Worm (Caenorhabditis elegans) whole organism, L1 larva: ENCODE results near the gene kmo-2.
"Not testable (repeated sequence)": the region's sequence is repeated elsewhere in the genome, so short reads cannot be mapped to it uniquely, and the experiment has no call there.

Source experiments
- aha-1 ChIP-seq: fragments of 150-350 bp; optimal IDR thresholded peaks from 2 replicates; lab custom pipeline; 2014; ENCODE audit warnings: missing biosample characterization, missing genetic modification characterization
- dpl-1 ChIP-seq, 3 experiments: fragments of 150-350 bp in 2 of 3; sonication (generic microtip) in 1 of 3; optimal IDR thresholded peaks; 2 replicates each; lab custom pipeline; 2014 to 2017; ENCODE audit warnings: missing biosample characterization in 3 of 3, missing genetic modification characterization in 3 of 3, missing genetic modification reagents in 3 of 3
- efl-1 ChIP-seq, 4 experiments: fragments of 150-350 bp; optimal IDR thresholded peaks in 3 of 4; peaks in 1 of 4; 1 replicate in 1 of 4; 2 replicates in 3 of 4; lab custom pipeline; 2014; ENCODE audit warnings: missing biosample characterization in 2 of 4, missing genetic modification characterization in 2 of 4, missing genetic modification reagents in 2 of 4
- hlh-4 ChIP-seq: sonication (generic microtip); optimal IDR thresholded peaks from 2 replicates; lab custom pipeline; 2016; ENCODE audit warnings: mild to moderate bottlenecking, missing genetic modification characterization, missing compliant biosample characterization
- jun-1 ChIP-seq: fragments of 150-350 bp; optimal IDR thresholded peaks from 2 replicates; lab custom pipeline; 2014; ENCODE audit warnings: missing biosample characterization, missing genetic modification reagents, missing genetic modification characterization
- lin-35 ChIP-seq, 2 experiments: fragments of 150-350 bp; optimal IDR thresholded peaks; 2 replicates each; lab custom pipeline; 2014; ENCODE audit warnings: missing biosample characterization in 2 of 2, missing genetic modification characterization in 2 of 2, missing genetic modification reagents in 2 of 2
- mab-9 ChIP-seq: fragments of 200-800 bp; sonication (Bioruptor generic); IDR thresholded peaks from 2 replicates; pipeline ENCODE4 v1.3.6; 2022; ENCODE audit warnings: missing genetic modification reagents, missing genetic modification characterization, missing compliant biosample characterization
- mdl-1 ChIP-seq, 2 experiments: fragments of 150-350 bp; optimal IDR thresholded peaks; 2 replicates each; lab custom pipeline; 2014 to 2017; ENCODE audit warnings: missing biosample characterization in 2 of 2, missing genetic modification characterization in 2 of 2, inconsistent platforms in 1 of 2
- nhr-11 ChIP-seq: fragments of 150-350 bp; optimal IDR thresholded peaks from 2 replicates; lab custom pipeline; 2014; ENCODE audit warnings: missing biosample characterization, missing genetic modification characterization
- nhr-77 ChIP-seq: fragments of 150-350 bp; optimal IDR thresholded peaks from 2 replicates; lab custom pipeline; 2014; ENCODE audit warnings: missing biosample characterization, missing genetic modification characterization
- snpc-4 ChIP-seq: fragments of 150-350 bp; optimal IDR thresholded peaks from 2 replicates; lab custom pipeline; 2014; ENCODE audit warnings: missing biosample characterization, missing genetic modification characterization
- snu-23 ChIP-seq: sonication (generic microtip); optimal IDR thresholded peaks from 2 replicates; lab custom pipeline; 2016; ENCODE audit warnings: missing genetic modification characterization, missing compliant biosample characterization
- sup-37 ChIP-seq: fragments of 200-800 bp; sonication (Bioruptor generic); optimal IDR thresholded peaks from 2 replicates; lab custom pipeline; 2018; ENCODE audit warnings: mild to moderate bottlenecking, missing genetic modification characterization, missing compliant biosample characterization
- unc-30 ChIP-seq: sonication (generic microtip); optimal IDR thresholded peaks from 2 replicates; lab custom pipeline; 2017; ENCODE audit warnings: missing biosample characterization, missing genetic modification characterization

kmo-2 gene

ce11 chrV:12020940-12021339 is 47.4 kb downstream of the kmo-2 start:
- TF ChIP-seq mab-9 (GFP tag; lab: Robert Waterston, UW) (no peak), unc-30 (no peak), lin-35 (GFP tag; optimal IDR thresholded peaks at IDR 0.05; lab: Kevin White, UChicago) (no peak), efl-1 (optimal IDR thresholded peaks at IDR 0.05; lab: Kevin White, UChicago) (no peak), efl-1 (GFP tag; optimal IDR thresholded peaks at IDR 0.05 in 1 of 2; lab: Kevin White, UChicago) (no peak), dpl-1 (GFP tag; optimal IDR thresholded peaks at IDR 0.05; lab: Kevin White, UChicago) (no peak), aha-1 (tag; lab: Kevin White, UChicago) (no peak), jun-1 (tag; lab: Kevin White, UChicago) (no peak), nhr-11 (tag; lab: Kevin White, UChicago) (no peak), mdl-1 (tag; optimal IDR thresholded peaks at IDR 0.05; lab: Kevin White, UChicago) (no peak), snu-23 (no peak), hlh-4 (no peak)

ce11 chrV:12020026-12020425 is 48.3 kb downstream of the kmo-2 start, which contains the start of gene F10C2.3:
Gene F10C2.3 (plus strand): TSS chrV:12020326.
- not testable (repeated sequence) for TF ChIP-seq snpc-4 (tag; lab: Kevin White, UChicago); sup-37 (GFP tag; lab: Kevin White, UChicago); nhr-77 (tag; lab: Kevin White, UChicago)
